Worm (Caenorhabditis elegans) whole organism, L4 larva: ENCODE results near the gene nspc-15.

Experiments used
- D1046.2 ChIP-seq: fragments of 200-800 bp; sonication (Bioruptor generic); IDR thresholded peaks from 2 replicates; pipeline ENCODE4 v1.3.6; 2022; ENCODE audit warnings: missing genetic modification characterization, missing compliant biosample characterization
- F10B5.3 ChIP-seq: sonication (generic microtip); optimal IDR thresholded peaks from 2 replicates; lab custom pipeline; 2016; ENCODE audit warnings: mild to moderate bottlenecking, missing genetic modification characterization, missing compliant biosample characterization
- R02D3.7 ChIP-seq: fragments of 150-350 bp; sonication (generic microtip); optimal IDR thresholded peaks from 3 replicates; lab custom pipeline; 2014; ENCODE audit warnings: missing biosample characterization, missing genetic modification characterization
- T20F7.1 ChIP-seq: fragments of 200-800 bp; sonication (Bioruptor generic); optimal IDR thresholded peaks from 2 replicates; lab custom pipeline; 2018; ENCODE audit warnings: mild to moderate bottlenecking, missing genetic modification characterization, missing compliant biosample characterization
- Y105C5A.15 ChIP-seq: fragments of 200-800 bp; sonication (Bioruptor generic); IDR thresholded peaks from 2 replicates; pipeline ENCODE4 v1.3.6; 2022; ENCODE audit warnings: missing genetic modification characterization, missing compliant biosample characterization
- Y48G9A.11 ChIP-seq: fragments of 200-800 bp; sonication (Bioruptor generic); IDR thresholded peaks from 2 replicates; pipeline ENCODE4 v1.3.6; 2022; ENCODE audit warnings: missing genetic modification reagents, missing genetic modification characterization, missing compliant biosample characterization
- Y75B8A.6 ChIP-seq: fragments of 200-800 bp; sonication (Bioruptor generic); IDR thresholded peaks from 2 replicates; pipeline ENCODE4 v1.3.6; 2022; ENCODE audit warnings: missing genetic modification reagents, missing genetic modification characterization, missing compliant biosample characterization
- ZK337.2 ChIP-seq: fragments of 200-800 bp; sonication (Bioruptor generic); IDR thresholded peaks from 2 replicates; pipeline ENCODE4 v1.3.6; 2022; ENCODE audit warnings: missing genetic modification reagents, missing genetic modification characterization, missing compliant biosample characterization
- aly-2 ChIP-seq: sonication (generic microtip); optimal IDR thresholded peaks from 2 replicates; lab custom pipeline; 2018; ENCODE audit warnings: missing biosample characterization, missing genetic modification characterization
- attf-4 ChIP-seq: sonication (generic microtip); optimal IDR thresholded peaks from 3 replicates; lab custom pipeline; 2017; ENCODE audit warnings: missing biosample characterization, missing genetic modification characterization
- ceh-20 ChIP-seq: fragments of 200-800 bp; sonication (Bioruptor generic); IDR thresholded peaks from 2 replicates; pipeline ENCODE4 v1.3.6; 2022; ENCODE audit warnings: missing genetic modification reagents, missing genetic modification characterization, missing compliant biosample characterization
- ceh-44 ChIP-seq: fragments of 200-800 bp; sonication (Bioruptor generic); IDR thresholded peaks from 2 replicates; pipeline ENCODE4 v1.3.6; 2022; ENCODE audit warnings: missing genetic modification reagents, missing genetic modification characterization, missing compliant biosample characterization
- ceh-82 ChIP-seq: sonication (generic microtip); optimal IDR thresholded peaks from 2 replicates; lab custom pipeline; 2017; ENCODE audit warnings: missing biosample characterization, missing genetic modification characterization
- cey-2 ChIP-seq: sonication (generic microtip); optimal IDR thresholded peaks from 3 replicates; lab custom pipeline; 2017; ENCODE audit warnings: missing genetic modification characterization, mild to moderate bottlenecking, missing compliant biosample characterization, antibody characterized with exemption, borderline replicate concordance; ENCODE audit not compliant: insufficient read depth
- daf-12 ChIP-seq: fragments of 150-350 bp; optimal IDR thresholded peaks from 2 replicates; lab custom pipeline; 2014; ENCODE audit warnings: missing biosample characterization, missing genetic modification reagents, missing genetic modification characterization
- daf-8 ChIP-seq: fragments of 200-800 bp; sonication (Bioruptor generic); IDR thresholded peaks from 2 replicates; pipeline ENCODE4 v1.3.6; 2022; ENCODE audit warnings: missing genetic modification characterization, missing compliant biosample characterization
- dmd-9 ChIP-seq: fragments of 200-800 bp; sonication (Bioruptor generic); IDR thresholded peaks from 2 replicates; pipeline ENCODE4 v1.3.6; 2022; ENCODE audit warnings: missing genetic modification reagents, missing genetic modification characterization, missing compliant biosample characterization
- duxl-1 ChIP-seq: sonication (generic microtip); optimal IDR thresholded peaks from 2 replicates; lab custom pipeline; 2016; ENCODE audit warnings: mild to moderate bottlenecking, missing genetic modification characterization, moderate library complexity, missing compliant biosample characterization; ENCODE audit not compliant: poor library complexity
- egl-27 ChIP-seq: sonication (generic microtip); optimal IDR thresholded peaks from 3 replicates; lab custom pipeline; 2017; ENCODE audit warnings: missing biosample characterization, missing genetic modification reagents, missing genetic modification characterization
- egl-43 ChIP-seq: fragments of 200-800 bp; sonication (Bioruptor generic); IDR thresholded peaks from 2 replicates; pipeline ENCODE4 v1.3.6; 2022; ENCODE audit warnings: missing genetic modification reagents, missing genetic modification characterization, missing compliant biosample characterization
- fos-1 ChIP-seq: fragments of 150-350 bp; optimal IDR thresholded peaks from 2 replicates; lab custom pipeline; 2014; ENCODE audit warnings: missing biosample characterization, missing genetic modification characterization
- gei-8 ChIP-seq: fragments of 200-800 bp; sonication (Bioruptor generic); optimal IDR thresholded peaks from 2 replicates; lab custom pipeline; 2018; ENCODE audit warnings: mild to moderate bottlenecking, missing genetic modification characterization, missing compliant biosample characterization
- hlh-30 ChIP-seq: sonication (generic microtip); optimal IDR thresholded peaks from 2 replicates; lab custom pipeline; 2017; ENCODE audit warnings: antibody characterized with exemption, mild to moderate bottlenecking, missing genetic modification characterization, missing compliant biosample characterization; ENCODE audit not compliant: insufficient read depth
- hmg-1.1 ChIP-seq: fragments of 200-800 bp; sonication (Bioruptor generic); IDR thresholded peaks from 2 replicates; pipeline ENCODE4 v1.3.6; 2022; ENCODE audit warnings: missing genetic modification reagents, missing genetic modification characterization, missing compliant biosample characterization
- lim-7 ChIP-seq: fragments of 200-800 bp; sonication (Bioruptor generic); IDR thresholded peaks from 2 replicates; pipeline ENCODE4 v1.3.6; 2022; ENCODE audit warnings: missing genetic modification characterization, missing compliant biosample characterization
- lin-1 ChIP-seq: fragments of 200-800 bp; sonication (Bioruptor generic); IDR thresholded peaks from 2 replicates; pipeline ENCODE4 v1.3.6; 2022; ENCODE audit warnings: missing genetic modification reagents, missing genetic modification characterization, missing compliant biosample characterization
- lin-13 ChIP-seq: fragments of 150-350 bp; optimal IDR thresholded peaks from 2 replicates; lab custom pipeline; 2014; ENCODE audit warnings: missing biosample characterization, missing genetic modification reagents, missing genetic modification characterization
- lin-39 ChIP-seq: fragments of 150-350 bp; optimal IDR thresholded peaks from 2 replicates; lab custom pipeline; 2014; ENCODE audit warnings: missing biosample characterization, missing genetic modification reagents, missing genetic modification characterization
- lir-3 ChIP-seq: sonication (generic microtip); optimal IDR thresholded peaks from 2 replicates; lab custom pipeline; 2016; ENCODE audit warnings: mild to moderate bottlenecking, missing genetic modification characterization, missing compliant biosample characterization
- madf-5 ChIP-seq, 2 experiments: fragments of 200-800 bp; sonication (Bioruptor generic); IDR thresholded peaks; 2 replicates each; pipeline ENCODE4 v1.3.6; 2022; ENCODE audit warnings: missing compliant biosample characterization in 2 of 2, missing genetic modification characterization in 2 of 2
- mdt-29 ChIP-seq: fragments of 200-800 bp; sonication (Bioruptor generic); IDR thresholded peaks from 2 replicates; pipeline ENCODE4 v1.3.6; 2022; ENCODE audit warnings: missing genetic modification reagents, missing genetic modification characterization, missing compliant biosample characterization
- mxl-2 ChIP-seq: fragments of 200-800 bp; sonication (Bioruptor generic); conservative IDR thresholded peaks from 2 replicates; pipeline ENCODE4 v1.3.6; 2022; ENCODE audit warnings: missing genetic modification reagents, missing genetic modification characterization, missing compliant biosample characterization
- mxl-3 ChIP-seq: fragments of 200-800 bp; sonication (Bioruptor generic); optimal IDR thresholded peaks from 2 replicates; lab custom pipeline; 2018; ENCODE audit warnings: mild to moderate bottlenecking, missing genetic modification characterization, missing compliant biosample characterization
- nhr-237 ChIP-seq: sonication (generic microtip); optimal IDR thresholded peaks from 2 replicates; lab custom pipeline; 2017; ENCODE audit warnings: missing biosample characterization, missing genetic modification characterization
- nhr-25 ChIP-seq: sonication (generic microtip); optimal IDR thresholded peaks from 2 replicates; lab custom pipeline; 2017; ENCODE audit warnings: missing genetic modification characterization, mild to moderate bottlenecking, missing compliant biosample characterization, antibody characterized with exemption, moderate library complexity, borderline replicate concordance; ENCODE audit not compliant: insufficient read depth
- nhr-41 ChIP-seq: fragments of 200-800 bp; sonication (Bioruptor generic); IDR thresholded peaks from 2 replicates; pipeline ENCODE4 v1.3.6; 2022; ENCODE audit warnings: missing genetic modification reagents, missing genetic modification characterization, missing compliant biosample characterization
- nhr-42 ChIP-seq: fragments of 200-800 bp; sonication (Bioruptor generic); IDR thresholded peaks from 2 replicates; pipeline ENCODE4 v1.3.6; 2022; ENCODE audit warnings: missing genetic modification characterization, missing compliant biosample characterization
- nhr-48 ChIP-seq: sonication (generic microtip); optimal IDR thresholded peaks from 2 replicates; lab custom pipeline; 2016; ENCODE audit warnings: mild to moderate bottlenecking, missing genetic modification characterization, missing compliant biosample characterization
- nhr-76 ChIP-seq: fragments of 150-350 bp; optimal IDR thresholded peaks from 2 replicates; lab custom pipeline; 2014; ENCODE audit warnings: missing biosample characterization, missing genetic modification characterization
- nhr-77 ChIP-seq: fragments of 150-350 bp; optimal IDR thresholded peaks from 2 replicates; lab custom pipeline; 2014; ENCODE audit warnings: missing biosample characterization, missing genetic modification characterization
- pha-4 ChIP-seq, 2 experiments: fragments of 150-350 bp in 1 of 2; fragments of 200-800 bp in 1 of 2; sonication (Bioruptor generic) in 1 of 2; IDR thresholded peaks in 1 of 2; optimal IDR thresholded peaks in 1 of 2; 2 replicates each; pipeline versions ENCODE4 v1.3.6 to Lab custom; 2014 to 2022; ENCODE audit warnings: missing genetic modification characterization in 2 of 2, missing genetic modification reagents in 2 of 2, missing biosample characterization in 1 of 2, missing compliant biosample characterization in 1 of 2
- saeg-2 ChIP-seq: fragments of 200-800 bp; sonication (Bioruptor generic); IDR thresholded peaks from 2 replicates; pipeline ENCODE4 v1.3.6; 2022; ENCODE audit warnings: missing genetic modification reagents, missing genetic modification characterization, missing compliant biosample characterization
- set-16 ChIP-seq: fragments of 200-800 bp; sonication (Bioruptor generic); IDR thresholded peaks from 2 replicates; pipeline ENCODE4 v1.3.6; 2022; ENCODE audit warnings: missing genetic modification reagents, missing genetic modification characterization, missing compliant biosample characterization
- spr-1 ChIP-seq: sonication (generic microtip); optimal IDR thresholded peaks from 2 replicates; lab custom pipeline; 2016; ENCODE audit warnings: mild to moderate bottlenecking, missing genetic modification characterization, missing compliant biosample characterization
- spr-3 ChIP-seq: fragments of 200-800 bp; sonication (Bioruptor generic); optimal IDR thresholded peaks from 2 replicates; lab custom pipeline; 2018; ENCODE audit warnings: mild to moderate bottlenecking, missing genetic modification characterization, missing compliant biosample characterization
- tag-97 ChIP-seq: fragments of 200-800 bp; sonication (Bioruptor generic); IDR thresholded peaks from 2 replicates; pipeline ENCODE4 v1.3.6; 2022; ENCODE audit warnings: missing genetic modification characterization, missing compliant biosample characterization
- unc-62 ChIP-seq, 3 experiments: fragments of 150-350 bp in 1 of 3; sonication (generic microtip); optimal IDR thresholded peaks in 2 of 3; peaks in 1 of 3; 1 replicate in 1 of 3; 2 replicates in 2 of 3; lab custom pipeline; 2014 to 2017; ENCODE audit warnings: missing biosample characterization in 3 of 3, missing genetic modification characterization in 3 of 3, missing genetic modification reagents in 3 of 3, missing genotype in 1 of 3
- vab-7 ChIP-seq: fragments of 200-800 bp; sonication (Bioruptor generic); IDR thresholded peaks from 2 replicates; pipeline ENCODE4 v1.3.6; 2022; ENCODE audit warnings: missing genetic modification reagents, missing genetic modification characterization, missing compliant biosample characterization
- zip-2 ChIP-seq: fragments of 150-350 bp; optimal IDR thresholded peaks from 2 replicates; lab custom pipeline; 2014; ENCODE audit warnings: missing biosample characterization, missing genetic modification characterization

Gene nspc-15

ce11 chrX:12393786-12394308 is 33.3 kb downstream of the nspc-15 start, which contains the start of gene F17E5.2 (continued):
- TF ChIP-seq mxl-3 (GFP tag; lab: Kevin White, UChicago) (peak; percentile 94), nhr-42 (no peak; the same call in none of the 2 replicates), hmg-1.1 (peak; percentile 96), nhr-76 (tag; lab: Kevin White, UChicago) (no peak), aly-2 (tag; lab: Kevin White, UChicago) (no peak), tag-97 (GFP tag; lab: Robert Waterston, UW) (no peak), attf-4 (tag; lab: Kevin White, UChicago) (no peak), lin-39 (tag; lab: Kevin White, UChicago) (no peak), D1046.2 (GFP tag; lab: Robert Waterston, UW) (no peak), nhr-237 (tag; lab: Kevin White, UChicago) (peak; percentile 15), madf-5 (GFP tag; IDR thresholded peaks at IDR 0.05; lab: Robert Waterston, UW) (no peak), nhr-77 (tag; lab: Kevin White, UChicago) (peak; percentile 94), mdt-29 (no peak), nhr-41 (GFP tag; lab: Robert Waterston, UW) (peak; percentile 46; the same call in 1 of the 2 replicates), zip-2 (peak; percentile 75), ceh-82 (tag; lab: Kevin White, UChicago) (no peak), spr-3 (GFP tag; lab: Kevin White, UChicago) (no peak), nhr-48 (tag; lab: Kevin White, UChicago) (peak; percentile 79), spr-1 (tag; lab: Kevin White, UChicago) (peak; percentile 84), vab-7 (no peak; the same call in 1 of the 2 replicates), lim-7 (GFP tag; lab: Robert Waterston, UW) (no peak), fos-1 (tag; lab: Kevin White, UChicago) (no peak), cey-2 (tag; lab: Kevin White, UChicago) (no peak), saeg-2 (GFP tag; lab: Robert Waterston, UW) (no peak), R02D3.7 (tag; lab: Kevin White, UChicago) (no peak), pha-4 (GFP tag; IDR thresholded peaks at IDR 0.05; lab: Robert Waterston, UW) (peak; percentile 76; the same call in 1 of the 2 replicates), pha-4 (tag; optimal IDR thresholded peaks at IDR 0.05; lab: Kevin White, UChicago) (peak; percentile 98), duxl-1 (tag; lab: Kevin White, UChicago) (peak; percentile 78), egl-43 (GFP tag; lab: Robert Waterston, UW) (no peak), egl-27 (tag; lab: Kevin White, UChicago) (peak; percentile 16), ZK337.2 (no peak), Y75B8A.6 (GFP tag; lab: Robert Waterston, UW) (no peak), daf-8 (no peak), unc-62 (GFP tag; optimal IDR thresholded peaks at IDR 0.05 in 1 of 2; lab: Kevin White, UChicago) (peak in 1 of 2 experiments; percentile 99), unc-62 (tag; optimal IDR thresholded peaks at IDR 0.05; lab: Kevin White, UChicago) (no peak), Y105C5A.15 (no peak), ceh-20 (GFP tag; lab: Robert Waterston, UW) (peak; percentile 73), gei-8 (GFP tag; lab: Kevin White, UChicago) (peak; percentile 38), hlh-30 (tag; lab: Kevin White, UChicago) (peak; percentile 93), F10B5.3 (tag; lab: Kevin White, UChicago) (peak; percentile 63), daf-12 (tag; lab: Kevin White, UChicago) (no peak), lin-13 (GFP tag; lab: Kevin White, UChicago) (peak; percentile 91), mxl-2 (GFP tag; lab: Robert Waterston, UW) (no peak), lin-1 (peak; percentile 75), set-16 (no peak), Y48G9A.11 (GFP tag; lab: Robert Waterston, UW) (no peak), lir-3 (tag; lab: Kevin White, UChicago) (no peak), nhr-25 (tag; lab: Kevin White, UChicago) (peak; percentile 12), ceh-44 (GFP tag; lab: Robert Waterston, UW) (no peak), T20F7.1 (GFP tag; lab: Kevin White, UChicago) (peak; percentile 74), dmd-9 (peak; percentile 62; the same call in 1 of the 2 replicates)
